Fruit fly (Drosophila melanogaster): ENCODE results near the gene CG6763.

DNA sequence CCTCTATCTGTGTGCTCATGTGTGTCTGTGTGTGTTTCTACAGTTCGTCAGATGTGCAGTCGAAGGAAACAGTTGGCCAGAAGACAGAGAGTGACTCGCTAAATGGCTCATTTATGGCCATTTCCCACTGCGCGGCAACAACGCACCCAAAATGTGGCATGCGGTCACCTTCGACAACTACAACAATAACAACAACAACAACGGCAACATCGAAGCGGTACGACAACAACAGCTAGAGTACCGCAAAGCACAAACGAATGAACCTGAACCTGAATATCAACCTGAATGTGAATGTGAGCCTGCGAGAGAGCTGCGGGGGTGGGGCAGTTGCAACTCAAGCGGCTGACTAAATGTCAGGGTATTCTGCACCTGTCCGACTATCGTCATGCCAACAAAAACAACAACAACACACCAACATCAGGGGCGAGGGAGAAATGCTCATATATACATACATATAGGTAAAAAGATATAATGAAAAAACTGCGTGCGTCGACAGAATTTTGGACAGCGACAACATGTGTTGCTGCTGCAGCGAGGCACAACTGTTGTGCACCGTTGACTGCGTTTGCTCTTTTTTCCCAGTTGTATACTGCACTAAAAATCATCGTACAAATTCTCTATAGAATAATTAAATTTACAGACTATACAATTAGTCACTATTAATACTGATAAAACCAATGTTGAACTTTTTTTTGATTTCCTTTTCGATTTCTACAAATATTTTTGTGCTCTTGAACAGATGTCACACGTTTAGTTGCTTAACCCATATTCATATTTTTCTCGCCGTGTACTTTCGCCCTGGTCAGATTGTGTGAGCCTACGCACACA lies 16.5 kb downstream of the CG6763 start:
- TF ChIP-seq CG4496 (GFP tag; IDR thresholded peaks at IDR 0.05) (no peak), Pif1B (GFP tag; optimal IDR thresholded peaks at IDR 0.05) (peak; percentile 28), CG34367 (tag; optimal IDR thresholded peaks at IDR 0.05) (peak; percentile 24), CG9948 (tag; optimal IDR thresholded peaks at IDR 0.05) (no peak), gl (tag; optimal IDR thresholded peaks at IDR 0.05) (no peak), CG13204 (GFP tag; optimal IDR thresholded peaks at IDR 0.05) (no peak), rn (GFP tag; IDR thresholded peaks at IDR 0.05) (no peak), CG8301 (tag; optimal IDR thresholded peaks at IDR 0.05) (no peak), EcR (GFP tag; optimal IDR thresholded peaks at IDR 0.05) (no peak), Ets98B (GFP tag; IDR thresholded peaks at IDR 0.05) (no peak), CG32121 (GFP tag; IDR thresholded peaks at IDR 0.05) (no peak), Snoo (tag; optimal IDR thresholded peaks at IDR 0.05) (no peak), CG14655 (GFP tag; optimal IDR thresholded peaks at IDR 0.05) (peak; percentile 27)
